Worm (Caenorhabditis elegans): ENCODE data around the gene C01G12.13.
A peak's percentile ranks its signal among the peaks of the same experiment; 100 is the strongest.

The C01G12.13 gene

DNA sequence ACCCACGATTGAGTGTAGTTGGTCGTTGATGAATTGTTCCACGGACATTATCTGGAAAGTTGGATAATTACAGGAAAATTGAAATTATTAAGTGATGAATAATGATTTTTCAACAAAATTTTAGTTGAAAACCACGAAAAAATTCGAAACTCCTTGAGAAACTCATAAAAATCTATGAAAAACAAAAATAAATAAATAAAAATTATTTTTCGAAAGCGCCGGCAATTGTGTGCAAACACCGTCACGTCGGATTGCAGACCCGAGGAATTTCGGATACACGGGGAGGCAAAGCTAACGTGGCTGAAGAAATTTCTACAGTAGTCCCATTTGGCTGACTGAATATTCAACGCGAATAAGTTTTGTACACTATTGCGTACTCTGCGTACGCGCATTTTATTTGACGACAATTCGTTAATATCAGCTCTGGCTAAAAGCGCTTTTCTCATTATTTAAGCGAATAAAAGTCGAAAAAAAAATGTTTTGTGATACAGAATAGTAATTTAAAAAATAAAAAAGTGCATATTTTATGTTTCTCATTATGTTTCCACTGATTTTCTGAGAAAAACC is 14.9 kb upstream of the C01G12.13 start, which contains the start of gene mog-4 (continued):
- TF ChIP-seq nhr-80 (tag; optimal IDR thresholded peaks at IDR 0.05) (peak; percentile 80), F49E8.2 (tag; optimal IDR thresholded peaks at IDR 0.05; ENCODE audit: insufficient read depth) (peak; percentile 51), zim-3 (tag; optimal IDR thresholded peaks at IDR 0.05) (peak; percentile 81), B0336.3 (GFP tag; IDR thresholded peaks at IDR 0.05) (peak; percentile 92), ekl-4 (GFP tag; IDR thresholded peaks at IDR 0.05) (peak; percentile 99), snpc-3.4 (tag; optimal IDR thresholded peaks at IDR 0.05) (peak; percentile 18), T26A5.8 (tag; optimal IDR thresholded peaks at IDR 0.05) (peak; percentile 7), repo-1 (tag; optimal IDR thresholded peaks at IDR 0.05) (peak; percentile 84), let-607 (tag; optimal IDR thresholded peaks at IDR 0.05) (peak; percentile 97 to 98), madf-10 (tag; optimal IDR thresholded peaks at IDR 0.05) (peak; percentile 93), K12H6.12 (tag; optimal IDR thresholded peaks at IDR 0.05) (peak; percentile 97), nhr-90 (tag; optimal IDR thresholded peaks at IDR 0.05) (peak; percentile 64), lin-40 (tag; optimal IDR thresholded peaks at IDR 0.05) (peak; percentile 98), Y53F4B.3 (GFP tag; IDR thresholded peaks at IDR 0.05) (peak; percentile 93), madf-8 (GFP tag; conservative IDR thresholded peaks at IDR 0.05) (peak; percentile 99), gei-17 (GFP tag; optimal IDR thresholded peaks at IDR 0.05) (peak; percentile 66), Y95B8A.8 (GFP tag; IDR thresholded peaks at IDR 0.05) (peak; percentile 99), aptf-3 (GFP tag; IDR thresholded peaks at IDR 0.05) (peak; percentile 95), Y79H2A.3 (GFP tag; conservative IDR thresholded peaks at IDR 0.05) (peak; percentile 100), Y56A3A.18 (GFP tag; IDR thresholded peaks at IDR 0.05) (peak; percentile 99), lin-35 (GFP tag; optimal IDR thresholded peaks at IDR 0.05) (peak in 2 of 3 experiments; percentile 26 to 84), him-1 (tag; optimal IDR thresholded peaks at IDR 0.05) (peak; percentile 84), F37B4.10 (GFP tag; IDR thresholded peaks at IDR 0.05) (peak; percentile 96), atf-7 (tag; optimal IDR thresholded peaks at IDR 0.05) (peak; percentile 84), egl-18 (GFP tag; IDR thresholded peaks at IDR 0.05) (peak; percentile 97), mcd-1 (GFP tag; IDR thresholded peaks at IDR 0.05) (peak; percentile 99), ZK185.1 (tag; optimal IDR thresholded peaks at IDR 0.05; ENCODE audit: poor library complexity, severe bottlenecking) (peak; percentile 97), F39B2.1 (GFP tag; IDR thresholded peaks at IDR 0.05) (peak; percentile 95), unc-130 (GFP tag; optimal IDR thresholded peaks at IDR 0.05) (peak; percentile 97), hmg-1.2 (GFP tag; IDR thresholded peaks at IDR 0.05) (peak; percentile 100), madf-3 (GFP tag; IDR thresholded peaks at IDR 0.05) (peak; percentile 98), lir-1 (GFP tag; conservative IDR thresholded peaks at IDR 0.05) (peak; percentile 99), F22D6.2 (tag; optimal IDR thresholded peaks at IDR 0.05) (peak; percentile 89), rec-8 (tag; optimal IDR thresholded peaks at IDR 0.05) (peak; percentile 62 to 86), athp-1 (tag; optimal IDR thresholded peaks at IDR 0.05) (peak; percentile 97), xnd-1 (tag; optimal IDR thresholded peaks at IDR 0.05) (peak; percentile 86), K11D2.4 (GFP tag; IDR thresholded peaks at IDR 0.05) (peak; percentile 99), lin-26 (GFP tag; IDR thresholded peaks at IDR 0.05) (peak; percentile 98), Y67H2A.10 (GFP tag; conservative IDR thresholded peaks at IDR 0.05) (peak; percentile 99), egrh-3 (GFP tag; IDR thresholded peaks at IDR 0.05) (peak; percentile 90), die-1 (tag; optimal IDR thresholded peaks at IDR 0.05) (peak; percentile 45), ceh-58 (GFP tag; IDR thresholded peaks at IDR 0.05) (0 out of 2 replicates have a peak, but pooled peaks have one; percentile 15), attf-5 (GFP tag; optimal IDR thresholded peaks at IDR 0.05) (peak; percentile 99), ztf-18 (tag; optimal IDR thresholded peaks at IDR 0.05) (peak; percentile 82), Y53G8AR.9 (GFP tag; conservative IDR thresholded peaks at IDR 0.05) (peak; percentile 99), ztf-25 (GFP tag; IDR thresholded peaks at IDR 0.05) (peak; percentile 100), bed-1 (GFP tag; IDR thresholded peaks at IDR 0.05) (peak; percentile 98), ceh-100 (GFP tag; IDR thresholded peaks at IDR 0.05) (peak; percentile 96)
